Worm (Caenorhabditis elegans): ENCODE data around the gene K08F9.1.

The K08F9.1 gene

DNA sequence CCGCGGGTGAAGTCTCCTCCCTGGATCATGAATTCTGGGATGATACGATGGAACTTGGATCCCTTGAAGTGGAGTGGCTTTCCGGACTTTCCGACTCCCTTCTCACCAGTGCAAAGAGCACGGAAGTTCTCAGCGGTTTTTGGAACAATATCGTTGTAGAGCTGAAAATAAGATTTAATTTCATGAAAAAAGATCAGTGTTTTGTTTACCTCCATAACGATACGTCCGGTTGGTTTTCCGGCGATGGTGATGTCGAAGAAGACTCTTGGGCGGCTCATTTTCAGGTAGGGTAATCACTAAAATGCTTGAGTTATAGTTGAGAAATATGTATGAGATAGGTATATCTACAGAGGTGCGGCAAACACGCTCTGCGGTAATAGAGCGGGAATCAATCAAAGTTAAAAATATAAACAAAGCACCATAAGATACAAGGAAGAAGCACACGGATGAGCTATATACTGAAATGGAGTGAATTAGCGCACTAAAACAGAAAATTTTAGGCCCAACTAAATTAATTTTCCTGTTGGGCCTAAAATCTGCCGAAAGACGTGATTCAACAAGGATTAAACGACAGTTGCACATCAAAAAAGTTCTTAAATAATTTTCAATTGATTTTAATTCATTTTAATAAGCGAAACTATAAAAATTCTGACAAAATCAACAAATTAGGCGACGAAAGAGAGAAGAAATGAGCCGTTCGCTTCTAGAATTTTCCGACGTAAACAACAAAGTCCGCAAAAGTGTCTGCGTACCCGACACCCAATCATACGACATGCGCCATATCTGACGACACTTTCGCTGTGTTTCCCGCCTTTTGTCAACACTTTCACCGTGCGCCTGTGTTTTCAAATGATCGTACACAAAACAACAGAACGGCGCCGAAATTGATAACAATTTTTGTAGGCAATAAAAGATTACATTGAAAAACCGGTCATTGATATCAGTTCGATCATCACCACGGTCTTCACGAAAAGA is 44.2 kb upstream of the K08F9.1 start, which contains the start of the genes cyn-7 and bath-36 (continued):
- TF ChIP-seq lin-26 (GFP tag; IDR thresholded peaks at IDR 0.05) (peak; percentile 34; the same call in 1 of the 2 replicates), rpc-1 (optimal IDR thresholded peaks at IDR 0.05) (peak; percentile 28), rpc-1 (tag; optimal IDR thresholded peaks at IDR 0.05) (no peak), B0336.3 (GFP tag; IDR thresholded peaks at IDR 0.05) (peak; percentile 55; the same call in 1 of the 2 replicates), xnd-1 (tag; optimal IDR thresholded peaks at IDR 0.05) (peak; percentile 65), bed-2 (GFP tag; IDR thresholded peaks at IDR 0.05) (no peak), fkh-3 (tag; optimal IDR thresholded peaks at IDR 0.05) (no peak), lin-54 (GFP tag; optimal IDR thresholded peaks at IDR 0.05) (peak; percentile 83), zfh-2 (GFP tag; conservative IDR thresholded peaks at IDR 0.05) (no peak), hlh-12 (tag; optimal IDR thresholded peaks at IDR 0.05) (no peak), pbrm-1 (GFP tag; IDR thresholded peaks at IDR 0.05) (peak; percentile 81), atf-7 (tag; optimal IDR thresholded peaks at IDR 0.05) (peak; percentile 28), attf-6 (GFP tag; IDR thresholded peaks at IDR 0.05) (no peak), madf-8 (GFP tag; conservative IDR thresholded peaks at IDR 0.05) (peak; percentile 67), Y79H2A.3 (GFP tag; conservative IDR thresholded peaks at IDR 0.05) (no peak), tbx-9 (tag; optimal IDR thresholded peaks at IDR 0.05; ENCODE audit: borderline replicate concordance) (no peak), lag-1 (GFP tag; IDR thresholded peaks at IDR 0.05) (no peak), ekl-4 (GFP tag; IDR thresholded peaks at IDR 0.05) (peak; percentile 52), T07F8.4 (tag; optimal IDR thresholded peaks at IDR 0.05) (no peak), Y56A3A.18 (GFP tag; IDR thresholded peaks at IDR 0.05) (no peak), lin-40 (tag; optimal IDR thresholded peaks at IDR 0.05) (peak; percentile 85), K12H6.12 (tag; optimal IDR thresholded peaks at IDR 0.05) (peak; percentile 1), F57A8.1 (GFP tag; optimal IDR thresholded peaks at IDR 0.05) (no peak), K11D2.4 (GFP tag; IDR thresholded peaks at IDR 0.05) (peak; percentile 71; the same call in 1 of the 2 replicates), ztf-25 (GFP tag; IDR thresholded peaks at IDR 0.05) (no peak), B0035.1 (tag; optimal IDR thresholded peaks at IDR 0.05) (no peak), nhr-27 (tag; optimal IDR thresholded peaks at IDR 0.05) (no peak), pha-4 (tag; optimal IDR thresholded peaks at IDR 0.05) (peak; percentile 36), die-1 (tag; optimal IDR thresholded peaks at IDR 0.05) (no peak), snpc-3.4 (tag; optimal IDR thresholded peaks at IDR 0.05) (peak; percentile 76), attf-5 (GFP tag; optimal IDR thresholded peaks at IDR 0.05) (peak; percentile 56), aptf-3 (GFP tag; IDR thresholded peaks at IDR 0.05) (no peak), F33H1.4 (GFP tag; IDR thresholded peaks at IDR 0.05) (peak; percentile 56), ama-1 (optimal IDR thresholded peaks at IDR 0.05) (no peak), ama-1 (GFP tag; optimal IDR thresholded peaks at IDR 0.05) (no peak), nfya-1 (tag; optimal IDR thresholded peaks at IDR 0.05; ENCODE audit: borderline replicate concordance, insufficient read depth) (no peak), B0019.2 (GFP tag; conservative IDR thresholded peaks at IDR 0.05) (0 out of 2 replicates have a peak, but pooled peaks have one; percentile 25), C06A6.2 (GFP tag; conservative IDR thresholded peaks at IDR 0.05) (0 out of 2 replicates have a peak, but pooled peaks have one; percentile 31), lin-35 (GFP tag; optimal IDR thresholded peaks at IDR 0.05) (peak in 1 of 3 experiments; percentile 66), F39B2.1 (GFP tag; IDR thresholded peaks at IDR 0.05) (no peak), lsy-27 (tag; optimal IDR thresholded peaks at IDR 0.05; ENCODE audit: borderline replicate concordance, insufficient read depth) (no peak), him-1 (tag; optimal IDR thresholded peaks at IDR 0.05) (no peak), madf-3 (GFP tag; IDR thresholded peaks at IDR 0.05) (0 out of 2 replicates have a peak, but pooled peaks have one; percentile 63), akir-1 (GFP tag; optimal IDR thresholded peaks at IDR 0.05) (no peak), tlf-1 (GFP tag; optimal IDR thresholded peaks at IDR 0.05) (peak; percentile 86), Y53G8AR.9 (GFP tag; conservative IDR thresholded peaks at IDR 0.05) (0 out of 2 replicates have a peak, but pooled peaks have one; percentile 7), nhr-80 (tag; optimal IDR thresholded peaks at IDR 0.05) (peak; percentile 80)
